Fruit fly (Drosophila melanogaster): ENCODE data around the gene Rat1.

The Rat1 gene

DNA sequence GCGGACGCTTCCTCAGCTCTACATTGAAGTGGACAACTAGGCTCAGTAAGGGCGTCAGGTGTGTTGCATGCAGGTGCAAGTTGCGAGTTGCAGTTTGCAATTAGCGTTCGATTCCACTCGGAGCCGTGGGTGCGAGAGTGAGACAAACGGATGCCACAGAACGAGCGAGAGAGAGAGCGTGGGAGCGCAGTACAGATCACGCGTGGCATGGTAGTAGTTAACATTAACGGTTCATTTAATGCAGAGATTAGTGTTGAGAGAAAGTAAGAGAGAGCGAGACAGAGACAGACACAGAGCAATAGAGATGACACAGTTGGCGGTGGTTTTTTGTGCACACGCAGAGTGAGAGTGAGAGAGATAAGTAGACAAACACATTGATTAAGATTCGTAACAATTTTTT lies 31.8 kb downstream of the Rat1 start (continued):
- TF ChIP-seq Nf-YB (GFP tag; optimal IDR thresholded peaks at IDR 0.05) (no peak), pnt (GFP tag; optimal IDR thresholded peaks at IDR 0.05) (no peak), wdn (GFP tag; IDR thresholded peaks at IDR 0.05) (no peak), pho (GFP tag; optimal IDR thresholded peaks at IDR 0.05) (no peak), dysf (GFP tag; IDR thresholded peaks at IDR 0.05) (no peak), ac (GFP tag; optimal IDR thresholded peaks at IDR 0.05) (peak; percentile 24), CG8290 (GFP tag; optimal IDR thresholded peaks at IDR 0.05) (peak; percentile 33), CG8290 (tag; optimal IDR thresholded peaks at IDR 0.05) (peak in 1 of 2 experiments; percentile 35), CG10565 (GFP tag; optimal IDR thresholded peaks at IDR 0.05) (no peak), yki (optimal IDR thresholded peaks at IDR 0.05) (no peak), HLH4C (GFP tag; IDR thresholded peaks at IDR 0.05; ENCODE audit: partially characterized antibody) (no peak), chm (GFP tag; IDR thresholded peaks at IDR 0.05) (0 out of 2 replicates have a peak, but pooled peaks have one; percentile 44), Fer3 (tag; optimal IDR thresholded peaks at IDR 0.05) (no peak), slou (GFP tag; optimal IDR thresholded peaks at IDR 0.05) (no peak), Ada2b (GFP tag; IDR thresholded peaks at IDR 0.05) (no peak), CG2678 (tag; optimal IDR thresholded peaks at IDR 0.05) (no peak), CG4730 (GFP tag; IDR thresholded peaks at IDR 0.05) (no peak), Bteb2 (GFP tag; optimal IDR thresholded peaks at IDR 0.05) (no peak), z (GFP tag; IDR thresholded peaks at IDR 0.05) (0 out of 3 replicates have a peak, but pooled peaks have one; percentile 46), CG17829 (tag; optimal IDR thresholded peaks at IDR 0.05) (no peak), Dll (GFP tag; IDR thresholded peaks at IDR 0.05; ENCODE audit: partially characterized antibody) (no peak), CG6689 (GFP tag; IDR thresholded peaks at IDR 0.05) (no peak), CG2889 (GFP tag; IDR thresholded peaks at IDR 0.05) (no peak), CG8089 (GFP tag; optimal IDR thresholded peaks at IDR 0.05) (no peak), CG7839 (tag; optimal IDR thresholded peaks at IDR 0.05) (no peak), Asciz (GFP tag; optimal IDR thresholded peaks at IDR 0.05) (no peak), CG1832 (GFP tag; optimal IDR thresholded peaks at IDR 0.05) (peak; percentile 76), CG13624 (GFP tag; optimal IDR thresholded peaks at IDR 0.05) (no peak), Chrac-16 (GFP tag; optimal IDR thresholded peaks at IDR 0.05) (no peak), Mrtf (GFP tag; IDR thresholded peaks at IDR 0.05) (no peak), CG11085 (GFP tag; IDR thresholded peaks at IDR 0.05) (no peak), eve (GFP tag; optimal IDR thresholded peaks at IDR 0.05) (no peak), CG14667 (GFP tag; IDR thresholded peaks at IDR 0.05) (no peak), mirr (GFP tag; optimal IDR thresholded peaks at IDR 0.05) (no peak), CG5180 (GFP tag; optimal IDR thresholded peaks at IDR 0.05) (no peak), peb (GFP tag; IDR thresholded peaks at IDR 0.05) (no peak), CG1024 (GFP tag; IDR thresholded peaks at IDR 0.05) (no peak), CG8478 (optimal IDR thresholded peaks at IDR 0.05) (peak; percentile 75), Fer1 (GFP tag; optimal IDR thresholded peaks at IDR 0.05) (no peak), CoRest (tag; optimal IDR thresholded peaks at IDR 0.05) (no peak), CG4328 (GFP tag; optimal IDR thresholded peaks at IDR 0.05) (no peak), Dek (tag; optimal IDR thresholded peaks at IDR 0.05) (no peak), CG6254 (GFP tag; optimal IDR thresholded peaks at IDR 0.05) (no peak), HHEX (GFP tag; optimal IDR thresholded peaks at IDR 0.05) (no peak), Usf (GFP tag; optimal IDR thresholded peaks at IDR 0.05) (no peak), Sry-δ (GFP tag; optimal IDR thresholded peaks at IDR 0.05) (peak; percentile 51), emc (GFP tag; optimal IDR thresholded peaks at IDR 0.05) (no peak), org-1 (GFP tag; optimal IDR thresholded peaks at IDR 0.05) (no peak), nmo (GFP tag; optimal IDR thresholded peaks at IDR 0.05) (no peak), Sry-β (GFP tag; optimal IDR thresholded peaks at IDR 0.05) (peak; percentile 50), Opbp (GFP tag; IDR thresholded peaks at IDR 0.05; ENCODE audit: partially characterized antibody) (peak; percentile 46; the same call in 1 of the 3 replicates), CG14710 (tag; optimal IDR thresholded peaks at IDR 0.05) (no peak), CG5953 (GFP tag; IDR thresholded peaks at IDR 0.05) (no peak)
